Worm (Caenorhabditis elegans): ENCODE measurements around the gene tcl-2.

The tcl-2 gene

ce11 chrIV:204998-205397 is 26.1 kb downstream of the tcl-2 start, which contains the start of gene coa-1:
Gene coa-1, plus strand, starts transcription at chrIV:205298.
- TF ChIP-seq elt-1 (tag; optimal IDR thresholded peaks at IDR 0.05; ENCODE audit: borderline replicate concordance, insufficient read depth) (no peak), ztf-11 (tag; optimal IDR thresholded peaks at IDR 0.05) (no peak), cnd-1 (tag; optimal IDR thresholded peaks at IDR 0.05) (no peak), nhr-12 (tag; optimal IDR thresholded peaks at IDR 0.05) (no peak), unc-62 (GFP tag; optimal IDR thresholded peaks at IDR 0.05) (no peak), lsy-2 (tag; optimal IDR thresholded peaks at IDR 0.05) (no peak), unc-120 (tag; optimal IDR thresholded peaks at IDR 0.05; ENCODE audit: poor library complexity, severe bottlenecking) (no peak)

DNA sequence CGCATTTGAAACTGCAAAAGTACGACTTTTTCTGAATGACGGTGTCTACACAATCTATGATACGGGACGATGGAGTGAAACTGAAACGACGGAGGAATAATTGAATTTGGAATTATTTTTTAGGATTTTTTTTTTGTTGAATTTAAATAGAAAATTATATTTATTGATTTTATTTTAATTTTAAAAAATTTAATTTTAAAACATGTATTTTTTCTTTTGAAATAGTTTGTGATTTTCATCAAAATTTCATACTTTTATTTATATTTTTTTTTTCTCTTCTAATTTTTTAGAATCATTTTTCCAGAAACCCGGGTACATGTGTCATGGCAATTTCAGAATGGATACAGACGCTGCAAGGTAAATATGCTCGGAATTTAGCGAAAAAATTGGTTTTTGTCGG is 29.0 kb downstream of the tcl-2 start, which contains the start of gene Y38C1AA.1:
TSS of gene Y38C1AA.1 (plus strand) at position 301 of the 400 bp plus-strand sequence.
- TF ChIP-seq ceh-39 (tag; optimal IDR thresholded peaks at IDR 0.05) (no peak), ham-2 (GFP tag; optimal IDR thresholded peaks at IDR 0.05) (no peak), cnd-1 (tag; optimal IDR thresholded peaks at IDR 0.05) (no peak), drap-1 (GFP tag; optimal IDR thresholded peaks at IDR 0.05) (no peak)

DNA sequence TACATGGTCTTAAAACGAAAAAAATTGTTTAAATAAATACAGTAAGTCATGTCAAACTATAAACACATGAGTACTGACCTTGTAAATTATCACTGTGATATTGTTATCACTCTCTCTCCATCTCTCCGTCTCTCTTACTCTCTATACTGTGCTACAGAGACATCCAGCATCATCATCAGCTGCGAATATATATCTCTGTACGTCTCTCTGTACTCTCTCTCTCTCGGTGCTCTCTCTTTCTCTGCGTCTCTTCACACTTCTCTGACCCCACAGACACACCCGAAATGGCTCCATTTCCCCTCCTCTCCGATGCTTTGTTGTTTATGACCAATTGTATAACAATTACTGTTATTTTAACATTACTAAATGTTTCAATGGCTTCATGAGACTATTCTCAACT is 31.7 kb downstream of the tcl-2 start:
- TF ChIP-seq tbx-8 (GFP tag; optimal IDR thresholded peaks at IDR 0.05): no peak
- no peak for TF ChIP-seq ham-2 (GFP tag; optimal IDR thresholded peaks at IDR 0.05)
- no peak for TF ChIP-seq ceh-39 (tag; optimal IDR thresholded peaks at IDR 0.05)
- no peak for TF ChIP-seq nhr-28 (tag; optimal IDR thresholded peaks at IDR 0.05)
- no peak for TF ChIP-seq nhr-237 (tag; optimal IDR thresholded peaks at IDR 0.05)
- TF ChIP-seq mab-5 (tag; optimal IDR thresholded peaks at IDR 0.05): no peak
- TF ChIP-seq sptf-1 (tag; optimal IDR thresholded peaks at IDR 0.05): no peak
- no peak for TF ChIP-seq unc-39 (tag; optimal IDR thresholded peaks at IDR 0.05)
- no peak for TF ChIP-seq lin-32 (GFP tag; optimal IDR thresholded peaks at IDR 0.05)
- no peak for TF ChIP-seq flh-1 (GFP tag; optimal IDR thresholded peaks at IDR 0.05)
- no peak for TF ChIP-seq blmp-1 (tag; optimal IDR thresholded peaks at IDR 0.05)
- no peak for TF ChIP-seq bed-3 (GFP tag; optimal IDR thresholded peaks at IDR 0.05)
- peak; percentile 81 for TF ChIP-seq unc-120 (tag; optimal IDR thresholded peaks at IDR 0.05; ENCODE audit: poor library complexity, severe bottlenecking)
- no peak for TF ChIP-seq ztf-11 (tag; optimal IDR thresholded peaks at IDR 0.05)
- peak; percentile 9 for TF ChIP-seq pha-4 (tag; optimal IDR thresholded peaks at IDR 0.05)
- TF ChIP-seq ces-1 (GFP tag; optimal IDR thresholded peaks at IDR 0.05): peak; percentile 28
- TF ChIP-seq snpc-4 (tag; optimal IDR thresholded peaks at IDR 0.05): no peak
- TF ChIP-seq hlh-1 (tag; optimal IDR thresholded peaks at IDR 0.05): no peak
- peak; percentile 64 for TF ChIP-seq elt-3 (tag; optimal IDR thresholded peaks at IDR 0.05)
- no peak for TF ChIP-seq lsy-2 (tag; optimal IDR thresholded peaks at IDR 0.05)
- no peak for TF ChIP-seq cnd-1 (tag; optimal IDR thresholded peaks at IDR 0.05)
- no peak for TF ChIP-seq drap-1 (GFP tag; optimal IDR thresholded peaks at IDR 0.05)
- TF ChIP-seq M03D4.4 (tag; optimal IDR thresholded peaks at IDR 0.05): no peak
- TF ChIP-seq unc-62 (GFP tag; optimal IDR thresholded peaks at IDR 0.05): no peak
- no peak for TF ChIP-seq elt-1 (tag; optimal IDR thresholded peaks at IDR 0.05; ENCODE audit: borderline replicate concordance, insufficient read depth)

- TF ChIP-seq bed-3 (GFP tag; optimal IDR thresholded peaks at IDR 0.05) (no peak), elt-3 (tag; optimal IDR thresholded peaks at IDR 0.05) (no peak)
Measured at ce11 chrIV:218252-218651, 39.4 kb downstream of the tcl-2 start, which contains the start of gene prdx-6. Gene prdx-6, plus strand, starts transcription at chrIV:218552.

DNA sequence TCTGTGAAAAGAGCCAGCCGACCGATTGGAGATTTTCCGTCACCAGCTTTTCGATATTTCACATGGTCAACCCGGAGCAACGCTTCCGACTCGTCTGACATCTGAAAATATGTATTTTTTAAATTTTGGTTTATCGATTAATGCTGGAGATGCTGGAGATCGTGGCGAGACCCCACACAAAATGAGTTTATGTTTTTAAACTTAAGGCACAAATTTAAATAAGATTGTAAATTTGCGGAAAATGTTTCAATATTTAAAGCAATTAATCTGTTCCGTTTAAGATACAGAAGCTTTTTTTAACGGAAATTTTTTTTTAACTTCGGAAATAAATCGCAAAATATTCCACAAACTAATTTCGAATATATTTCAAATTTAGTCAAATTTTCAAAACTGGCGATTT is 52.8 kb downstream of the tcl-2 start, which contains the start of gene gtf-2H1:
TSS of gene gtf-2H1 (minus strand) at position 101 of the 400 bp plus-strand sequence.
- TF ChIP-seq drap-1 (GFP tag; optimal IDR thresholded peaks at IDR 0.05) (no peak), mab-5 (tag; optimal IDR thresholded peaks at IDR 0.05) (no peak), mls-2 (tag; optimal IDR thresholded peaks at IDR 0.05) (no peak), ceh-39 (tag; optimal IDR thresholded peaks at IDR 0.05) (no peak), ces-1 (GFP tag; optimal IDR thresholded peaks at IDR 0.05) (no peak), nhr-237 (tag; optimal IDR thresholded peaks at IDR 0.05) (no peak), sptf-1 (tag; optimal IDR thresholded peaks at IDR 0.05) (no peak), ztf-11 (tag; optimal IDR thresholded peaks at IDR 0.05) (no peak), nhr-12 (tag; optimal IDR thresholded peaks at IDR 0.05) (no peak), bed-3 (GFP tag; optimal IDR thresholded peaks at IDR 0.05) (no peak)

Data from whole organism, mixed stage, embryonic.